Worm (Caenorhabditis elegans) whole organism, late embryonic: Measurements from ENCODE around the gene fbxb-11.
"Not testable (repeated sequence)": the region's sequence is repeated elsewhere in the genome, so short reads cannot be mapped to it uniquely, and the experiment has no call there.

Experiments used
- F13H6.1 ChIP-seq: sonication (generic microtip); optimal IDR thresholded peaks from 2 replicates; lab custom pipeline; 2016; ENCODE audit warnings: missing genetic modification characterization, missing compliant biosample characterization
- ahr-1 ChIP-seq: sonication (generic microtip); optimal IDR thresholded peaks from 2 replicates; lab custom pipeline; 2016; ENCODE audit warnings: missing genetic modification characterization, missing compliant biosample characterization
- ceh-22 ChIP-seq: sonication (generic microtip); optimal IDR thresholded peaks from 2 replicates; lab custom pipeline; 2017; ENCODE audit warnings: missing biosample characterization, missing genetic modification characterization
- ceh-48 ChIP-seq: sonication (generic microtip); optimal IDR thresholded peaks from 2 replicates; lab custom pipeline; 2016; ENCODE audit warnings: missing genetic modification characterization, inconsistent platforms, missing compliant biosample characterization
- che-1 ChIP-seq: sonication (generic microtip); optimal IDR thresholded peaks from 2 replicates; lab custom pipeline; 2016; ENCODE audit warnings: mild to moderate bottlenecking, missing genetic modification characterization, missing compliant biosample characterization
- dmd-4 ChIP-seq: sonication (generic microtip); optimal IDR thresholded peaks from 2 replicates; lab custom pipeline; 2016; ENCODE audit warnings: borderline replicate concordance, missing genetic modification characterization, missing compliant biosample characterization
- elt-2 ChIP-seq: sonication (generic microtip); optimal IDR thresholded peaks from 2 replicates; lab custom pipeline; 2016; ENCODE audit warnings: missing genetic modification reagents, missing genetic modification characterization, missing compliant biosample characterization
- elt-4 ChIP-seq: sonication (generic microtip); optimal IDR thresholded peaks from 2 replicates; lab custom pipeline; 2016; ENCODE audit warnings: missing genetic modification characterization, missing compliant biosample characterization
- fkh-10 ChIP-seq: fragments of 150-350 bp; optimal IDR thresholded peaks from 2 replicates; lab custom pipeline; 2014; ENCODE audit warnings: missing biosample characterization, missing genetic modification reagents, missing genetic modification characterization
- fkh-6 ChIP-seq: sonication (generic microtip); optimal IDR thresholded peaks from 2 replicates; lab custom pipeline; 2016; ENCODE audit warnings: missing genetic modification characterization, missing compliant biosample characterization
- hlh-15 ChIP-seq: sonication (generic microtip); optimal IDR thresholded peaks from 2 replicates; lab custom pipeline; 2016; ENCODE audit warnings: missing genetic modification characterization, missing compliant biosample characterization
- hlh-30 ChIP-seq: sonication (generic microtip); optimal IDR thresholded peaks from 2 replicates; lab custom pipeline; 2017; ENCODE audit warnings: antibody characterized with exemption, missing genetic modification characterization, missing compliant biosample characterization; ENCODE audit not compliant: insufficient read depth
- hlh-6 ChIP-seq: sonication (generic microtip); optimal IDR thresholded peaks from 2 replicates; lab custom pipeline; 2016; ENCODE audit warnings: missing genotype, missing genetic modification characterization, missing compliant biosample characterization
- npax-4 ChIP-seq: sonication (generic microtip); optimal IDR thresholded peaks from 2 replicates; lab custom pipeline; 2016; ENCODE audit warnings: missing genetic modification characterization, missing compliant biosample characterization
- pag-3 ChIP-seq: sonication (generic microtip); optimal IDR thresholded peaks from 2 replicates; lab custom pipeline; 2016; ENCODE audit warnings: missing compliant biosample characterization, missing genetic modification characterization, borderline replicate concordance
- pax-1 ChIP-seq: fragments of 150-350 bp; optimal IDR thresholded peaks from 2 replicates; lab custom pipeline; 2014; ENCODE audit warnings: missing biosample characterization, missing genetic modification characterization
- sox-4 ChIP-seq: sonication (generic microtip); optimal IDR thresholded peaks from 2 replicates; lab custom pipeline; 2017; ENCODE audit warnings: mild to moderate bottlenecking, missing genetic modification characterization, inconsistent platforms, missing compliant biosample characterization
- tbx-7 ChIP-seq: sonication (generic microtip); optimal IDR thresholded peaks from 2 replicates; lab custom pipeline; 2016; ENCODE audit warnings: missing genotype, missing genetic modification characterization, missing compliant biosample characterization
- unc-86 ChIP-seq: sonication (generic microtip); optimal IDR thresholded peaks from 2 replicates; lab custom pipeline; 2016; ENCODE audit warnings: missing genetic modification characterization, missing compliant biosample characterization

The fbxb-11 gene

DNA sequence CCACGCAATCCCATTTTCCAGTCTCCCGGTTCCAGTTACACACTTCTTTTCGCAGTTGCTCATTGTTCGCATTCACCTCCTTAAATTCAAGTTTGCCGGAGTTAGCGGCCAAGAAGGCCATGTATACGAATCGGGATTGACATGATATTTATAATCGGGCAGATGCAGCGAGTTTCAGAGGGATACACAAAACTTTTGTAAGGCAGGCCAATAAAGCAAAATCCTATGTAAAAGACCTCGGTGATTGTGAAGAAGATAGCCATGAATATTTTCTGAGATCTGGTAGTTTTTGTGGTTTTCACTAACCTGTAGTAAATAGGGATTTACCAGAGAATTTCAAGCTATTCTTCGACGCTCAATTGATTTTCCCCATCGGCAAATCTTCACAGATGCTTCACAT is 42.3 kb downstream of the fbxb-11 start:
- TF ChIP-seq unc-86 (tag; lab: Kevin White, UChicago) (no peak), ceh-48 (tag; lab: Kevin White, UChicago) (no peak), pax-1 (tag; lab: Kevin White, UChicago) (no peak), ahr-1 (tag; lab: Kevin White, UChicago) (no peak), tbx-7 (tag; lab: Kevin White, UChicago) (no peak), pag-3 (no peak), elt-4 (tag; lab: Kevin White, UChicago) (no peak), dmd-4 (tag; lab: Kevin White, UChicago) (no peak), F13H6.1 (tag; lab: Kevin White, UChicago) (no peak), che-1 (tag; lab: Kevin White, UChicago) (no peak), sox-4 (no peak), fkh-10 (GFP tag; lab: Kevin White, UChicago) (no peak)
- TF ChIP-seq, all 69 proteins: peak for 0

DNA sequence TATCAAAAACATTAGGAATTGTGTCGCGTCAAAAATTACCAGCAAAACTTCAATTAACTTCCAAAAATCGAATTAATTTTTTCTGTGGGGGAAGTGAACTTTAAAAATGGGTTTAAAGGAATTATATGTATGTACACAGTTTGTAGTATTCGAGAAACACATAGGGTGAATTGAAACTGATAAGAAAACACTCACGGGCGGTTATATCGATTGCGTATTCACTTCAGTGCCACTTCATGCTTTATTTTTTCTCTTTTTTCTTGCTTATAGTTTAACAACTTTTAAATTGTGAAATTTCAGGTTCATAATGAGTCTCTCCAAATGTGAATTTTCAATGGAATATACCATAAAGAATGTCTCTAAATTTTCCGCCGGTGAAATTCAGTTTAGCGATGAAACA is 46.9 kb downstream of the fbxb-11 start, which contains the start of gene math-26:
Gene math-26, plus strand, starts transcription at position 301 of the 400 bp plus-strand sequence.
- not testable (repeated sequence) for TF ChIP-seq npax-4; ahr-1 (tag; lab: Kevin White, UChicago); fkh-6 (tag; lab: Kevin White, UChicago)
- TF ChIP-seq, all 69 proteins: peak for 0; not testable (repeated sequence) for 69

DNA sequence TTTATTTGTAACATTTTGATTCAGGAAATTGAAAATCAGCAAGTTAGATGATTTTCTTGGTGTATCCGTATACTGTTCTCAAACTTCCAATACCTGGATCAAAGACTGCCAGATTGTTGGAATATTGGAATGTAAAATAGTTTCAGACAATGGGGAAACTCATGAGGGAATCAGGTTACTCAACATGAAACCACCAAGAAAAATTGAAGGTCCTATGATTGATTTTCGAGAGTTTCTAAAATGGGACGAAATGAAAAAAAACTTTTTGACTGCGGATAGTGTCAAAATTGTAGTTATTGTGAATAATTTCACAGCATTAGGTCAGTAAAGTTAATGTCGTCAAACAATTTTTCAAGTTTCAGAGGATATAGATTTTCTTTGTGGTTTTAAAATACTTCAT is 47.4 kb downstream of the fbxb-11 start, which contains the start of gene math-3:
Gene math-3, plus strand, starts transcription at position 301 of the 400 bp plus-strand sequence.
- no peak for TF ChIP-seq hlh-15
- TF ChIP-seq elt-2 (tag; lab: Kevin White, UChicago), result no peak

DNA sequence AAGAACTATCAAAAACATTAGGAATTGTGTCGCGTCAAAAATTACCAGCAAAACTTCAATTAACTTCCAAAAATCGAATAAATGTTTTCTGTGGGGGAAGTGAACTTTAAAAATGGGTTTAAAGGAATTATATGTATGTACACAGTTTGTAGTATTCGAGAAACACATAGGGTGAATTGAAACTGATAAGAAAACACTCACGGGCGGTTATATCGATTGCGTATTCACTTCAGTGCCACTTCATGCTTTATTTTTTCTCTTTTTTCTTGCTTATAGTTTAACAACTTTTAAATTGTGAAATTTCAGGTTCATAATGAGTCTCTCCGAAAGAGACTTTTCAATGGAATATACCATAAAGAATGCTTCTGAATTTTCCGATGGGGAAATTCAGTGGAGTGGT is 50.8 kb downstream of the fbxb-11 start, which contains the start of gene F36H5.14:
Gene F36H5.14, plus strand, starts transcription at position 301 of the 400 bp plus-strand sequence.
- TF ChIP-seq hlh-30; hlh-6 (tag; lab: Kevin White, UChicago); ceh-22 (tag; lab: Kevin White, UChicago): not testable (repeated sequence)
